Worm (Caenorhabditis elegans) whole organism, L4 larva: ENCODE data around the gene M03E7.1.

Experiments
- D1046.2 ChIP-seq: fragments of 200-800 bp; sonication (Bioruptor generic); IDR thresholded peaks from 2 replicates; pipeline ENCODE4 v1.3.6; 2022; ENCODE audit warnings: missing genetic modification characterization, missing compliant biosample characterization
- F10B5.3 ChIP-seq: sonication (generic microtip); optimal IDR thresholded peaks from 2 replicates; lab custom pipeline; 2016; ENCODE audit warnings: mild to moderate bottlenecking, missing genetic modification characterization, missing compliant biosample characterization
- R02D3.7 ChIP-seq: fragments of 150-350 bp; sonication (generic microtip); optimal IDR thresholded peaks from 3 replicates; lab custom pipeline; 2014; ENCODE audit warnings: missing biosample characterization, missing genetic modification characterization
- T20F7.1 ChIP-seq: fragments of 200-800 bp; sonication (Bioruptor generic); optimal IDR thresholded peaks from 2 replicates; lab custom pipeline; 2018; ENCODE audit warnings: mild to moderate bottlenecking, missing genetic modification characterization, missing compliant biosample characterization
- T26A8.4 ChIP-seq: fragments of 200-800 bp; sonication (Bioruptor generic); IDR thresholded peaks from 2 replicates; pipeline ENCODE4 v1.3.6; 2022; ENCODE audit warnings: missing genetic modification characterization, missing compliant biosample characterization
- Y105C5A.15 ChIP-seq: fragments of 200-800 bp; sonication (Bioruptor generic); IDR thresholded peaks from 2 replicates; pipeline ENCODE4 v1.3.6; 2022; ENCODE audit warnings: missing genetic modification characterization, missing compliant biosample characterization
- ZK337.2 ChIP-seq: fragments of 200-800 bp; sonication (Bioruptor generic); IDR thresholded peaks from 2 replicates; pipeline ENCODE4 v1.3.6; 2022; ENCODE audit warnings: missing genetic modification reagents, missing genetic modification characterization, missing compliant biosample characterization
- arid-1 ChIP-seq: fragments of 200-800 bp; sonication (Bioruptor generic); conservative IDR thresholded peaks from 2 replicates; pipeline ENCODE4 v1.3.6; 2022; ENCODE audit warnings: missing genetic modification reagents, missing genetic modification characterization, missing compliant biosample characterization
- ceh-44 ChIP-seq: fragments of 200-800 bp; sonication (Bioruptor generic); IDR thresholded peaks from 2 replicates; pipeline ENCODE4 v1.3.6; 2022; ENCODE audit warnings: missing genetic modification reagents, missing genetic modification characterization, missing compliant biosample characterization
- daf-16 ChIP-seq, 3 experiments: sonication (generic microtip); optimal IDR thresholded peaks; 2 replicates each; lab custom pipeline; 2016 to 2017; ENCODE audit warnings: missing genetic modification characterization in 3 of 3, missing genetic modification reagents in 3 of 3, mild to moderate bottlenecking in 2 of 3, missing compliant biosample characterization in 2 of 3, missing biosample characterization in 1 of 3, moderate library complexity in 1 of 3
- daf-19 ChIP-seq: fragments of 200-800 bp; sonication (Bioruptor generic); conservative IDR thresholded peaks from 2 replicates; pipeline ENCODE4 v1.3.6; 2022; ENCODE audit warnings: missing genetic modification characterization, missing compliant biosample characterization
- dmd-6 ChIP-seq: fragments of 200-800 bp; sonication (Bioruptor generic); IDR thresholded peaks from 2 replicates; pipeline ENCODE4 v1.3.6; 2022; ENCODE audit warnings: missing genetic modification reagents, missing genetic modification characterization, missing compliant biosample characterization
- dmd-8 ChIP-seq: fragments of 200-800 bp; sonication (Bioruptor generic); IDR thresholded peaks from 2 replicates; pipeline ENCODE4 v1.3.6; 2022; ENCODE audit warnings: missing genetic modification characterization, missing compliant biosample characterization
- dpl-1 ChIP-seq: fragments of 150-350 bp; optimal IDR thresholded peaks from 2 replicates; lab custom pipeline; 2014; ENCODE audit warnings: missing biosample characterization, missing genetic modification reagents, missing genetic modification characterization
- duxl-1 ChIP-seq: sonication (generic microtip); optimal IDR thresholded peaks from 2 replicates; lab custom pipeline; 2016; ENCODE audit warnings: mild to moderate bottlenecking, missing genetic modification characterization, moderate library complexity, missing compliant biosample characterization; ENCODE audit not compliant: poor library complexity
- dve-1 ChIP-seq: sonication (generic microtip); optimal IDR thresholded peaks from 2 replicates; lab custom pipeline; 2017; ENCODE audit warnings: antibody characterized with exemption, mild to moderate bottlenecking, missing genetic modification characterization, missing compliant biosample characterization; ENCODE audit not compliant: insufficient read depth
- egl-27 ChIP-seq: sonication (generic microtip); optimal IDR thresholded peaks from 3 replicates; lab custom pipeline; 2017; ENCODE audit warnings: missing biosample characterization, missing genetic modification reagents, missing genetic modification characterization
- egl-43 ChIP-seq: fragments of 200-800 bp; sonication (Bioruptor generic); IDR thresholded peaks from 2 replicates; pipeline ENCODE4 v1.3.6; 2022; ENCODE audit warnings: missing genetic modification reagents, missing genetic modification characterization, missing compliant biosample characterization
- fos-1 ChIP-seq: fragments of 150-350 bp; optimal IDR thresholded peaks from 2 replicates; lab custom pipeline; 2014; ENCODE audit warnings: missing biosample characterization, missing genetic modification characterization
- hif-1 ChIP-seq, 2 experiments: sonication (generic microtip); optimal IDR thresholded peaks; 2 replicates each; lab custom pipeline; 2016 to 2017; ENCODE audit warnings: missing compliant biosample characterization in 2 of 2, missing genetic modification characterization in 2 of 2, missing genetic modification reagents in 2 of 2, missing genotype in 2 of 2, mild to moderate bottlenecking in 1 of 2
- hlh-11 ChIP-seq: fragments of 200-800 bp; sonication (Bioruptor generic); optimal IDR thresholded peaks from 2 replicates; lab custom pipeline; 2018; ENCODE audit warnings: mild to moderate bottlenecking, missing genetic modification characterization, missing compliant biosample characterization
- hlh-30 ChIP-seq: sonication (generic microtip); optimal IDR thresholded peaks from 2 replicates; lab custom pipeline; 2017; ENCODE audit warnings: antibody characterized with exemption, mild to moderate bottlenecking, missing genetic modification characterization, missing compliant biosample characterization; ENCODE audit not compliant: insufficient read depth
- hmg-1.1 ChIP-seq: fragments of 200-800 bp; sonication (Bioruptor generic); IDR thresholded peaks from 2 replicates; pipeline ENCODE4 v1.3.6; 2022; ENCODE audit warnings: missing genetic modification reagents, missing genetic modification characterization, missing compliant biosample characterization
- jun-1 ChIP-seq: fragments of 150-350 bp; optimal IDR thresholded peaks from 2 replicates; lab custom pipeline; 2014; ENCODE audit warnings: missing biosample characterization, missing genetic modification reagents, missing genetic modification characterization
- lin-38 ChIP-seq: fragments of 200-800 bp; sonication (Bioruptor generic); IDR thresholded peaks from 2 replicates; pipeline ENCODE4 v1.3.6; 2022; ENCODE audit warnings: missing genetic modification reagents, missing genetic modification characterization, missing compliant biosample characterization
- lin-39 ChIP-seq: fragments of 150-350 bp; optimal IDR thresholded peaks from 2 replicates; lab custom pipeline; 2014; ENCODE audit warnings: missing biosample characterization, missing genetic modification reagents, missing genetic modification characterization
- lir-3 ChIP-seq: sonication (generic microtip); optimal IDR thresholded peaks from 2 replicates; lab custom pipeline; 2016; ENCODE audit warnings: mild to moderate bottlenecking, missing genetic modification characterization, missing compliant biosample characterization
- lsy-2 ChIP-seq, 2 experiments: fragments of 150-350 bp in 1 of 2; sonication (generic microtip) in 1 of 2; optimal IDR thresholded peaks; 2 replicates each; lab custom pipeline; 2014 to 2017; ENCODE audit warnings: missing biosample characterization in 2 of 2, missing genetic modification characterization in 2 of 2
- madf-5 ChIP-seq, 2 experiments: fragments of 200-800 bp; sonication (Bioruptor generic); IDR thresholded peaks; 2 replicates each; pipeline ENCODE4 v1.3.6; 2022; ENCODE audit warnings: missing compliant biosample characterization in 2 of 2, missing genetic modification characterization in 2 of 2
- mdt-29 ChIP-seq: fragments of 200-800 bp; sonication (Bioruptor generic); IDR thresholded peaks from 2 replicates; pipeline ENCODE4 v1.3.6; 2022; ENCODE audit warnings: missing genetic modification reagents, missing genetic modification characterization, missing compliant biosample characterization
- mep-1 ChIP-seq: fragments of 150-350 bp; sonication (generic microtip); optimal IDR thresholded peaks from 3 replicates; lab custom pipeline; 2014; ENCODE audit warnings: missing biosample characterization, missing genetic modification characterization
- mes-2 ChIP-seq: sonication (generic microtip); optimal IDR thresholded peaks from 2 replicates; lab custom pipeline; 2016; ENCODE audit warnings: missing genotype, mild to moderate bottlenecking, missing genetic modification characterization, missing compliant biosample characterization; ENCODE audit not compliant: poor library complexity, severe bottlenecking
- mxl-3 ChIP-seq: fragments of 200-800 bp; sonication (Bioruptor generic); optimal IDR thresholded peaks from 2 replicates; lab custom pipeline; 2018; ENCODE audit warnings: mild to moderate bottlenecking, missing genetic modification characterization, missing compliant biosample characterization
- nhr-102 ChIP-seq: sonication (generic microtip); optimal IDR thresholded peaks from 2 replicates; lab custom pipeline; 2016; ENCODE audit warnings: mild to moderate bottlenecking, missing genetic modification characterization, moderate library complexity, missing compliant biosample characterization
- nhr-111 ChIP-seq: fragments of 200-800 bp; sonication (Bioruptor generic); optimal IDR thresholded peaks from 2 replicates; lab custom pipeline; 2018; ENCODE audit warnings: mild to moderate bottlenecking, missing genetic modification characterization, missing compliant biosample characterization
- nhr-28 ChIP-seq: fragments of 150-350 bp; optimal IDR thresholded peaks from 2 replicates; lab custom pipeline; 2014; ENCODE audit warnings: missing biosample characterization, missing genetic modification characterization
- nhr-48 ChIP-seq: sonication (generic microtip); optimal IDR thresholded peaks from 2 replicates; lab custom pipeline; 2016; ENCODE audit warnings: mild to moderate bottlenecking, missing genetic modification characterization, missing compliant biosample characterization
- pqm-1 ChIP-seq: sonication (generic microtip); optimal IDR thresholded peaks from 2 replicates; lab custom pipeline; 2017; ENCODE audit warnings: missing biosample characterization, missing genetic modification characterization
- rbr-2 ChIP-seq: sonication (generic microtip); optimal IDR thresholded peaks from 2 replicates; lab custom pipeline; 2016; ENCODE audit warnings: missing genotype, missing genetic modification characterization, missing compliant biosample characterization
- saeg-2 ChIP-seq: fragments of 200-800 bp; sonication (Bioruptor generic); IDR thresholded peaks from 2 replicates; pipeline ENCODE4 v1.3.6; 2022; ENCODE audit warnings: missing genetic modification reagents, missing genetic modification characterization, missing compliant biosample characterization
- sdz-12 ChIP-seq: fragments of 200-800 bp; sonication (Bioruptor generic); optimal IDR thresholded peaks from 2 replicates; lab custom pipeline; 2018; ENCODE audit warnings: mild to moderate bottlenecking, missing genetic modification characterization, missing compliant biosample characterization
- set-16 ChIP-seq: fragments of 200-800 bp; sonication (Bioruptor generic); IDR thresholded peaks from 2 replicates; pipeline ENCODE4 v1.3.6; 2022; ENCODE audit warnings: missing genetic modification reagents, missing genetic modification characterization, missing compliant biosample characterization
- snpc-4 ChIP-seq: fragments of 150-350 bp; optimal IDR thresholded peaks from 2 replicates; lab custom pipeline; 2014; ENCODE audit warnings: missing biosample characterization, missing genetic modification characterization
- spr-1 ChIP-seq: sonication (generic microtip); optimal IDR thresholded peaks from 2 replicates; lab custom pipeline; 2016; ENCODE audit warnings: mild to moderate bottlenecking, missing genetic modification characterization, missing compliant biosample characterization
- spr-3 ChIP-seq: fragments of 200-800 bp; sonication (Bioruptor generic); optimal IDR thresholded peaks from 2 replicates; lab custom pipeline; 2018; ENCODE audit warnings: mild to moderate bottlenecking, missing genetic modification characterization, missing compliant biosample characterization
- tra-1 ChIP-seq: fragments of 200-800 bp; sonication (Bioruptor generic); IDR thresholded peaks from 2 replicates; pipeline ENCODE4 v1.3.6; 2022; ENCODE audit warnings: missing genetic modification reagents, missing genetic modification characterization, missing compliant biosample characterization
- zfp-2 ChIP-seq: sonication (generic microtip); optimal IDR thresholded peaks from 2 replicates; lab custom pipeline; 2016; ENCODE audit warnings: mild to moderate bottlenecking, missing genetic modification characterization, missing compliant biosample characterization
- zip-2 ChIP-seq: fragments of 150-350 bp; optimal IDR thresholded peaks from 2 replicates; lab custom pipeline; 2014; ENCODE audit warnings: missing biosample characterization, missing genetic modification characterization
- ztf-11 ChIP-seq: fragments of 150-350 bp; optimal IDR thresholded peaks from 2 replicates; lab custom pipeline; 2014; ENCODE audit warnings: missing biosample characterization, missing genetic modification characterization
- ztf-7 ChIP-seq: fragments of 150-350 bp; optimal IDR thresholded peaks from 2 replicates; lab custom pipeline; 2014; ENCODE audit warnings: missing biosample characterization, missing genetic modification characterization

The M03E7.1 gene

DNA sequence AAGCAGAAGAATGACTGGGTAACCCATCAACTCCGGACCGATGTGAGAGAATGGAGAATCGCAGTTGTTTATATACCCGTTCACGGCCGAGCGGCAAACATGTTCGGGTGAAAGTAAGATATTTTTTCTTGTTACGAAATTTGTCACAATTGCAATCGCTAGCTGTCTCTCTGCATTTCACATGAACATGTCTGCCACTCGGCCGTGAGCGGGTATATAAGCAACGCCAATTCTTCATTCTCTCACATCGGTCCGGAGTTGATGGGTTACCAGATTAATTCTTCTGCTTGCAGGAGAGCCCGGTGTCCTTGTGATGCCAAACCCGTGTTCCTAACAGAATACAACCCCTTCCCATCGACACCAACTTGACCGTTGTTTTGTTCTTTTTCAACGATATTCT, 34.4 kb upstream of the M03E7.1 start:
- no peak for TF ChIP-seq nhr-28 (tag; lab: Kevin White, UChicago)
- TF ChIP-seq T20F7.1 (GFP tag; lab: Kevin White, UChicago), result peak; percentile 14
- TF ChIP-seq rbr-2 (tag; lab: Kevin White, UChicago), result peak; percentile 14
- TF ChIP-seq spr-1, result no peak
- no peak for TF ChIP-seq mes-2
- TF ChIP-seq zip-2, result peak; percentile 97
- peak; percentile 39 to 65 for TF ChIP-seq daf-16 (GFP tag; optimal IDR thresholded peaks at IDR 0.05; lab: Kevin White, UChicago)
- TF ChIP-seq daf-16 (tag; optimal IDR thresholded peaks at IDR 0.05; lab: Kevin White, UChicago), result no peak
- peak; percentile 29; the same call in 1 of the 2 replicates for TF ChIP-seq set-16 (GFP tag; lab: Robert Waterston, UW)
- peak in 1 of 2 experiments; percentile 53 for TF ChIP-seq lsy-2 (tag; optimal IDR thresholded peaks at IDR 0.05; lab: Kevin White, UChicago)
- TF ChIP-seq R02D3.7 (tag; lab: Kevin White, UChicago), result no peak
- peak; percentile 90 for TF ChIP-seq snpc-4 (tag; lab: Kevin White, UChicago)
- peak; percentile 51 for TF ChIP-seq hlh-30
- peak; percentile 1 for TF ChIP-seq nhr-48 (tag; lab: Kevin White, UChicago)
- TF ChIP-seq dpl-1, result peak; percentile 7
- peak; percentile 38 for TF ChIP-seq nhr-102 (tag; lab: Kevin White, UChicago)
- 0 out of 2 replicates have a peak, but pooled peaks have one; percentile 9 for TF ChIP-seq Y105C5A.15 (GFP tag; lab: Robert Waterston, UW)
- TF ChIP-seq hlh-11, result peak; percentile 20
- TF ChIP-seq mxl-3, result peak; percentile 7
- TF ChIP-seq ceh-44 (GFP tag; lab: Robert Waterston, UW), result peak; percentile 28; the same call in 1 of the 2 replicates
- TF ChIP-seq egl-43 (GFP tag; lab: Robert Waterston, UW), result peak; percentile 76
- TF ChIP-seq F10B5.3 (tag; lab: Kevin White, UChicago), result no peak
- no peak for TF ChIP-seq sdz-12 (GFP tag; lab: Kevin White, UChicago)
- TF ChIP-seq nhr-111 (GFP tag; lab: Kevin White, UChicago), result no peak
- TF ChIP-seq hif-1 (tag; optimal IDR thresholded peaks at IDR 0.05; lab: Kevin White, UChicago), result peak in 1 of 2 experiments; percentile 34
- 0 out of 4 replicates have a peak, but pooled peaks of 1 of the 2 experiments have one; percentile 27 for TF ChIP-seq madf-5 (GFP tag; IDR thresholded peaks at IDR 0.05; lab: Robert Waterston, UW)
- peak; percentile 57 for TF ChIP-seq lin-38 (GFP tag; lab: Robert Waterston, UW)
- peak; percentile 78 for TF ChIP-seq T26A8.4 (GFP tag; lab: Robert Waterston, UW)
- TF ChIP-seq dmd-6, result peak; percentile 34; the same call in 1 of the 2 replicates
- TF ChIP-seq hmg-1.1 (GFP tag; lab: Robert Waterston, UW), result 0 out of 2 replicates have a peak, but pooled peaks have one; percentile 52
- TF ChIP-seq duxl-1 (tag; lab: Kevin White, UChicago), result no peak
- no peak for TF ChIP-seq ztf-7 (tag; lab: Kevin White, UChicago)
- TF ChIP-seq ZK337.2, result 0 out of 2 replicates have a peak, but pooled peaks have one; percentile 28
- no peak for TF ChIP-seq D1046.2 (GFP tag; lab: Robert Waterston, UW)
- TF ChIP-seq dve-1 (tag; lab: Kevin White, UChicago), result peak; percentile 31
- no peak for TF ChIP-seq jun-1
- TF ChIP-seq spr-3, result peak; percentile 20

DNA sequence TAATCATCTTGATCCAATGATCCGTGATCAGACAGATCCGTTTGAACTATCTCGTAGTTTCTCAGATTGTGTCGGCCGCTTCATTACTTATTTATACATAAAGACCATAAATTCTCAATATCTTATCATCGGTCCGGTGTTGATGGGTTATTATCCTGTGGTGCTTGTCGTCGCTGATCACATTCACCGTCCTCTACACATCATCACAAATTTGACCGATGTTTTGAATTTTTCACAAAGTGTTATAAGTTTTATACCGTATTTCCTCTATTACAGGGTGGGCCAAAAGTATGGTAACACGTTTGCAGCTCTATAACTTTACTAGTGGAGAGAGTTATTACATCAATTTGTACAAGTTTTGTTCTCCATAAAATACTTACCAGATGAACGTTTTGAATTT, 33.5 kb upstream of the M03E7.1 start:
- TF ChIP-seq lsy-2 (tag; optimal IDR thresholded peaks at IDR 0.05; lab: Kevin White, UChicago), result no peak
- no peak for TF ChIP-seq ztf-11 (tag; lab: Kevin White, UChicago)
- TF ChIP-seq saeg-2 (GFP tag; lab: Robert Waterston, UW), result no peak
- TF ChIP-seq mdt-29 (GFP tag; lab: Robert Waterston, UW), result no peak
- TF ChIP-seq daf-19 (GFP tag; lab: Robert Waterston, UW), result no peak
- TF ChIP-seq nhr-111 (GFP tag; lab: Kevin White, UChicago), result no peak
- no peak for TF ChIP-seq egl-27 (tag; lab: Kevin White, UChicago)
- no peak for TF ChIP-seq lin-39 (tag; lab: Kevin White, UChicago)
- no peak for TF ChIP-seq pqm-1 (tag; lab: Kevin White, UChicago)
- no peak for TF ChIP-seq jun-1
- no peak for TF ChIP-seq mep-1 (tag; lab: Kevin White, UChicago)
- no peak for TF ChIP-seq mes-2
- no peak for TF ChIP-seq dmd-8
- TF ChIP-seq lir-3 (tag; lab: Kevin White, UChicago), result no peak
- TF ChIP-seq arid-1 (GFP tag; lab: Robert Waterston, UW), result no peak
- peak; percentile 70 for TF ChIP-seq lin-38 (GFP tag; lab: Robert Waterston, UW)
- TF ChIP-seq fos-1 (tag; lab: Kevin White, UChicago), result no peak
- TF ChIP-seq sdz-12 (GFP tag; lab: Kevin White, UChicago), result no peak
- no peak for TF ChIP-seq hlh-11
- TF ChIP-seq tra-1 (GFP tag; lab: Robert Waterston, UW), result no peak
- TF ChIP-seq zfp-2 (tag; lab: Kevin White, UChicago), result no peak
